Fruit fly (Drosophila melanogaster): Measurements from ENCODE around the gene Prosalpha4T1.

Prosalpha4T1 gene

DNA sequence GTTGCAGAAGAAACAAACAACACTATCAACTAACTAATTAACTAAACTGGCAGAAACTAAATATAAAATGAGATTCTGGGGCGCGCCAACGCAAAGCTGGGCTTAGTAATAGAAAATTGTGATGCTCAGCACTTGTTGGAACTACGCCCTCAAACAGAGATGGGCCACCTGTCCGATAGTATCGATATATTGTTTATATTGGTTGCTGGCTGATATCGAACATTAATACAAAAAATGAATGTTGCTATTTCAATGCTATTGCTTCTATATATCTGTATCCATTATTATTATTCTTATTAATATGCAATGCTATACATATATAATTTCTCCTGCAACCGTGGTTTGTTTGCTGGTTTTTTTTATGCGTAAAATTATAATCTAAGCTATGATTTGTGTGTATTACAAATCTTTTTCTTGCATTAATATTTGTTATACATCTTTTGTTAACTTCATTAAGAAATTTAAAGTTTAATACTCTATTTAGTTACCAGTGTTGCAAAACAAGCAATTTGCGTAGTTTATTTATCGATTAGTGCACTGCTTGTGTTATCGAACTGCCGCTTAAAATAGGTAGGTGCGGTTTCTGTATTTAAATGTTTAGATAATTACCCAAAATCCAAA, 13.4 kb upstream of the Prosalpha4T1 start, which contains the start of gene CG31195 (continued):
- peak; percentile 59 for TF ChIP-seq nerfin-1 (tag; optimal IDR thresholded peaks at IDR 0.05)
- TF ChIP-seq CG9932 (GFP tag; IDR thresholded peaks at IDR 0.05): peak; percentile 34; the same call in 1 of the 2 replicates
- peak; percentile 74 for TF ChIP-seq amos (GFP tag; IDR thresholded peaks at IDR 0.05; ENCODE audit: partially characterized antibody)
- TF ChIP-seq pzg (GFP tag; optimal IDR thresholded peaks at IDR 0.05): peak; percentile 32
- TF ChIP-seq Doc3 (GFP tag; IDR thresholded peaks at IDR 0.05; ENCODE audit: partially characterized antibody): peak; percentile 79
- TF ChIP-seq CG15514 (GFP tag; optimal IDR thresholded peaks at IDR 0.05): peak; percentile 57
- no peak for TF ChIP-seq slou (GFP tag; optimal IDR thresholded peaks at IDR 0.05)
- TF ChIP-seq dm (GFP tag; optimal IDR thresholded peaks at IDR 0.05): no peak
- no peak for TF ChIP-seq CG18599 (GFP tag; optimal IDR thresholded peaks at IDR 0.05)
- TF ChIP-seq vnd (GFP tag; IDR thresholded peaks at IDR 0.05; ENCODE audit: partially characterized antibody): peak; percentile 64
- TF ChIP-seq inv (GFP tag; IDR thresholded peaks at IDR 0.05; ENCODE audit: partially characterized antibody): peak; percentile 64
- TF ChIP-seq CG11695 (GFP tag; IDR thresholded peaks at IDR 0.05): no peak
- peak; percentile 67 for TF ChIP-seq zen (tag; optimal IDR thresholded peaks at IDR 0.05)
- TF ChIP-seq CG18262 (tag; optimal IDR thresholded peaks at IDR 0.05): no peak
- no peak for TF ChIP-seq Taf1 (GFP tag; IDR thresholded peaks at IDR 0.05)
- TF ChIP-seq CG12391 (tag; optimal IDR thresholded peaks at IDR 0.05): peak; percentile 37
- TF ChIP-seq CoRest (tag; optimal IDR thresholded peaks at IDR 0.05): no peak
- peak; percentile 22 for TF ChIP-seq Lhr (GFP tag; optimal IDR thresholded peaks at IDR 0.05)
- peak; percentile 59 for TF ChIP-seq nmo (GFP tag; optimal IDR thresholded peaks at IDR 0.05)
- TF ChIP-seq CG13287 (GFP tag; IDR thresholded peaks at IDR 0.05; ENCODE audit: partially characterized antibody): peak; percentile 84
- TF ChIP-seq CG30403 (GFP tag; optimal IDR thresholded peaks at IDR 0.05): peak; percentile 44
- peak; percentile 58 for TF ChIP-seq row (GFP tag; IDR thresholded peaks at IDR 0.05)
- no peak for TF ChIP-seq gt (GFP tag; IDR thresholded peaks at IDR 0.05)
- TF ChIP-seq CG13894 (tag; optimal IDR thresholded peaks at IDR 0.05): no peak

DNA sequence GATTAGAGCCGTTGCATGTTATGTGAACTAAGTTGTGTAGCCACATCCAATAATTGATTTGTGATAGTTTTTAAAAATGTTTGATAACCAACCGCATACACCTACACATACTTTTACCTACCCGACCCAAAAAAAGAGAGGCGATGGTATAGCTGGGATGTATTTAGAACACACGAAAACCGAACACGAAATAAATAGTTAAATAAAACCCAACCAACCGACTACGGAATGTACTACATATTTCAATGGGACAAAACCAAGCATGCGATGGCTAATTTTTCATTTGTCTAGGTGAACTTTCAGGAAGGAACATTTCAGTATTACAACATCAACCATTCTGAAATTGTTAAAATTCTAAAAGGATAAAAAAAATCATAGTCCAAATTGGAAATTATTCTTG, 7.6 kb upstream of the Prosalpha4T1 start, which contains the start of gene Syp:
Gene Syp (plus strand): TSS at position 301 of the 400 bp plus-strand sequence.
- TF ChIP-seq CG15601 (tag; optimal IDR thresholded peaks at IDR 0.05) (no peak), CrebB (tag; optimal IDR thresholded peaks at IDR 0.05) (no peak), NC2α (GFP tag; optimal IDR thresholded peaks at IDR 0.05) (no peak)

DNA sequence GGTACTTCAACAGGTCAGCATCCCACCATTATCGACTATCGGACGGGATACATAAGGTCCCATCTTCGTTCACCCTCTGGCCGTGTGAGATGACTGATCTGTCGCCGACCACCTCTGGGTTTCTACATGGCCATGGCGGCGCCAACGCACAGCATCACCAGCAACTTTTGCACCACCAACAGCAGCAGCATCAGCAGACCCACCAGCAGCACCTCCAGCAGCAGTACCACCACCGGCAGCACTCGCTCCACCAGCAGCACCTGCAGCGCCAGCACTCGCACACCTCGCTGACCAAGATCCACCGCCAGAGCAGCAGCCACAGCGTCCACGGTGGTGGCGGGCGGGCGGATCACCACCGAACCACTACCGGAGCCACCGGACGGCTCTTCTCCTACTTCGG, 6.1 kb upstream of the Prosalpha4T1 start:
- 0 out of 2 replicates have a peak, but pooled peaks have one; percentile 5 for TF ChIP-seq CG32772 (GFP tag; IDR thresholded peaks at IDR 0.05)
- 0 out of 2 replicates have a peak, but pooled peaks have one; percentile 13 for TF ChIP-seq CG9932 (GFP tag; IDR thresholded peaks at IDR 0.05)
- TF ChIP-seq CG17385 (GFP tag; optimal IDR thresholded peaks at IDR 0.05): no peak
- no peak for TF ChIP-seq Trl (optimal IDR thresholded peaks at IDR 0.05)
- no peak for TF ChIP-seq Trl (GFP tag; optimal IDR thresholded peaks at IDR 0.05)
- peak in 1 of 2 experiments; percentile 54 for TF ChIP-seq Dfd (GFP tag; optimal IDR thresholded peaks at IDR 0.05)
- TF ChIP-seq Dip2 (GFP tag; IDR thresholded peaks at IDR 0.05): no peak
- no peak for TF ChIP-seq inv (GFP tag; IDR thresholded peaks at IDR 0.05; ENCODE audit: partially characterized antibody)
- no peak for TF ChIP-seq ken (GFP tag; IDR thresholded peaks at IDR 0.05)

DNA sequence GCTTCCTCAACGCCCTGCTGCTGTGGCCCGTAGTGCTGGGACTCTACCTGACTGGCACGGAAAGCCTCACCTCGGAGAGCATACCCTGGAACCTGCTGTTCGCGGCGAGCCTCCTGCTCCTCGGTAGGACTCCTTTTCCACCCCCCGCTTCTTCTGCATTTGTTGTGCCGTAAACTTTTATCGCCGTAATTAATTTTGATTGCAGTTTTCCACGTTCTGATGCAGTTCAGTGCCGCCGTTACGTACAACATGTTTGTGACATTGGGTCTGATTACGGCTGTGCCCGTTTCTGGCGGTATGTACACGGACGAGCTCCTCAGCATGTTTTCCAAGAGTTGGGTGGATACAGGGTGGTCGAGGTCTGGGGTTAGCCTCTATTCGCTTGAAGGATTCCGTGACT, 662 bp upstream of the Prosalpha4T1 start:
- TF ChIP-seq sc (optimal IDR thresholded peaks at IDR 0.05) (no peak), sc (GFP tag; optimal IDR thresholded peaks at IDR 0.05) (no peak), Ets65A (GFP tag) (peak; percentile 92), unpg (GFP tag; optimal IDR thresholded peaks at IDR 0.05) (no peak), CG8478 (optimal IDR thresholded peaks at IDR 0.05) (peak; percentile 9), CG18476 (GFP tag; optimal IDR thresholded peaks at IDR 0.05) (no peak), run (tag; optimal IDR thresholded peaks at IDR 0.05) (no peak), CG4617 (GFP tag; optimal IDR thresholded peaks at IDR 0.05; ENCODE audit: borderline replicate concordance) (no peak)
